Fruit fly (Drosophila melanogaster) whole organism, embryonic: ENCODE data around the gene Ada1-1.
A peak's percentile ranks its signal among the peaks of the same experiment; 100 is the strongest.

Experiments used
- Asciz ChIP-seq: fragments of 200-800 bp; sonication (Bioruptor generic); optimal IDR thresholded peaks from 2 replicates; lab custom pipeline; 2017; ENCODE audit warnings: missing biosample characterization, mild to moderate bottlenecking, missing genetic modification characterization, missing genetic modification reagents
- Atf6 ChIP-seq: fragments of 200-800 bp; sonication (Bioruptor generic); IDR thresholded peaks from 2 replicates; pipeline ENCODE4 v1.3.6; 2022; ENCODE audit warnings: missing biosample characterization, missing genetic modification characterization
- Bteb2 ChIP-seq: fragments of 200-800 bp; sonication (Bioruptor generic); optimal IDR thresholded peaks from 2 replicates; lab custom pipeline; 2016; ENCODE audit warnings: missing biosample characterization, missing genetic modification characterization
- CG10321 ChIP-seq: fragments of 200-800 bp; sonication (Bioruptor generic); IDR thresholded peaks from 2 replicates; pipeline ENCODE4 v1.3.6; 2022; ENCODE audit warnings: missing biosample characterization, missing genetic modification characterization
- CG11560 ChIP-seq: fragments of 200-800 bp; sonication (Bioruptor generic); IDR thresholded peaks from 3 replicates; pipeline ENCODE4 v1.3.6; 2022; ENCODE audit warnings: missing biosample characterization, missing genetic modification characterization
- CG12659 ChIP-seq: fragments of 200-800 bp; sonication (Bioruptor generic); optimal IDR thresholded peaks from 3 replicates; lab custom pipeline; 2017; ENCODE audit warnings: mild to moderate bottlenecking, missing biosample characterization, missing genetic modification reagents, missing genetic modification characterization
- CG17385 ChIP-seq: fragments of 200-800 bp; sonication (Bioruptor generic); optimal IDR thresholded peaks from 3 replicates; lab custom pipeline; 2018; ENCODE audit warnings: missing biosample characterization, mild to moderate bottlenecking, missing genetic modification characterization
- CG17829 ChIP-seq: fragments of 200-800 bp; optimal IDR thresholded peaks from 2 replicates; lab custom pipeline; 2019; ENCODE audit warnings: missing biosample characterization, mild to moderate bottlenecking, missing genetic modification characterization, moderate library complexity
- CG2202 ChIP-seq: fragments of 200-800 bp; sonication (Bioruptor generic); optimal IDR thresholded peaks from 2 replicates; lab custom pipeline; 2018; ENCODE audit warnings: missing biosample characterization, mild to moderate bottlenecking, missing genetic modification characterization
- CG31224 ChIP-seq: fragments of 200-800 bp; sonication (Bioruptor generic); IDR thresholded peaks from 2 replicates; pipeline ENCODE4 v1.3.6; 2022; ENCODE audit warnings: missing biosample characterization, missing genetic modification characterization
- CG31388 ChIP-seq: fragments of 200-800 bp; sonication (Bioruptor generic); optimal IDR thresholded peaks from 2 replicates; lab custom pipeline; 2016; ENCODE audit warnings: missing biosample characterization, missing genetic modification characterization
- CG3281 ChIP-seq: fragments of 200-800 bp; sonication (Bioruptor generic); optimal IDR thresholded peaks from 3 replicates; lab custom pipeline; 2017; ENCODE audit warnings: missing biosample characterization, mild to moderate bottlenecking, missing genetic modification characterization
- CG3407 ChIP-seq: fragments of 200-800 bp; sonication (Bioruptor generic); optimal IDR thresholded peaks from 2 replicates; lab custom pipeline; 2018; ENCODE audit warnings: missing biosample characterization, mild to moderate bottlenecking, missing genetic modification characterization
- CG3995 ChIP-seq: fragments of 200-800 bp; sonication (Bioruptor generic); optimal IDR thresholded peaks from 3 replicates; lab custom pipeline; 2016; ENCODE audit warnings: missing biosample characterization, missing genetic modification characterization
- CG5953 ChIP-seq: fragments of 200-800 bp; sonication (Bioruptor generic); IDR thresholded peaks from 2 replicates; pipeline ENCODE4 v1.3.6; 2022; ENCODE audit warnings: missing biosample characterization, missing genetic modification characterization
- CG6254 ChIP-seq: fragments of 200-800 bp; sonication (Bioruptor generic); optimal IDR thresholded peaks from 3 replicates; lab custom pipeline; 2017; ENCODE audit warnings: mild to moderate bottlenecking, missing biosample characterization, missing genetic modification reagents, missing genetic modification characterization
- CG8944 ChIP-seq: fragments of 200-800 bp; sonication (Bioruptor generic); optimal IDR thresholded peaks from 3 replicates; lab custom pipeline; 2016; ENCODE audit warnings: missing biosample characterization, missing genetic modification characterization
- Dip2 ChIP-seq: fragments of 200-800 bp; sonication (Bioruptor generic); IDR thresholded peaks from 2 replicates; pipeline ENCODE4 v1.3.6; 2022; ENCODE audit warnings: missing biosample characterization, missing genetic modification characterization
- Elba2 ChIP-seq: fragments of 200-800 bp; sonication (Bioruptor generic); optimal IDR thresholded peaks from 3 replicates; lab custom pipeline; 2016; ENCODE audit warnings: missing biosample characterization, missing genetic modification characterization
- Gsc ChIP-seq: fragments of 200-800 bp; sonication (Bioruptor generic); IDR thresholded peaks from 2 replicates; pipeline ENCODE4 v1.3.6; 2022; ENCODE audit warnings: missing biosample characterization, missing genetic modification characterization
- Hsf ChIP-seq: fragments of 200-800 bp; sonication (Bioruptor generic); optimal IDR thresholded peaks from 3 replicates; lab custom pipeline; 2016; ENCODE audit warnings: missing biosample characterization, missing genetic modification characterization
- Max ChIP-seq: fragments of 200-800 bp; sonication (Bioruptor generic); optimal IDR thresholded peaks from 2 replicates; lab custom pipeline; 2016; ENCODE audit warnings: missing biosample characterization, mild to moderate bottlenecking, missing genetic modification characterization
- NC2α ChIP-seq: fragments of 200-800 bp; sonication (Bioruptor generic); optimal IDR thresholded peaks from 2 replicates; lab custom pipeline; 2016; ENCODE audit warnings: missing biosample characterization, missing genetic modification characterization
- Oaz ChIP-seq: fragments of 200-800 bp; sonication (Bioruptor generic); IDR thresholded peaks from 2 replicates; pipeline ENCODE4 v1.3.6; 2022; ENCODE audit warnings: missing biosample characterization, missing genetic modification characterization
- Rx ChIP-seq: fragments of 200-800 bp; sonication (Bioruptor generic); IDR thresholded peaks from 2 replicates; pipeline ENCODE4 v1.3.6; 2022; ENCODE audit warnings: missing biosample characterization, missing genetic modification characterization
- Side ChIP-seq: fragments of 200-800 bp; sonication (Bioruptor generic); optimal IDR thresholded peaks from 2 replicates; lab custom pipeline; 2016; ENCODE audit warnings: missing biosample characterization, missing genetic modification characterization
- Sox100B ChIP-seq: fragments of 200-800 bp; sonication (Bioruptor generic); optimal IDR thresholded peaks from 3 replicates; lab custom pipeline; 2018; ENCODE audit warnings: missing biosample characterization, mild to moderate bottlenecking, missing genetic modification characterization
- al ChIP-seq: fragments of 200-800 bp; sonication (Bioruptor generic); IDR thresholded peaks from 2 replicates; pipeline ENCODE4 v1.3.6; 2022; ENCODE audit warnings: missing biosample characterization, missing genetic modification characterization
- ara ChIP-seq: fragments of 200-800 bp; sonication (Bioruptor generic); IDR thresholded peaks from 2 replicates; pipeline ENCODE4 v1.3.6; 2022; ENCODE audit warnings: missing biosample characterization, missing genetic modification characterization
- caup ChIP-seq: fragments of 200-800 bp; sonication (Bioruptor generic); optimal IDR thresholded peaks from 3 replicates; lab custom pipeline; 2017; ENCODE audit warnings: missing biosample characterization, mild to moderate bottlenecking, missing genetic modification characterization, moderate library complexity; ENCODE audit not compliant: severe bottlenecking
- chinmo ChIP-seq: fragments of 200-800 bp; sonication (Bioruptor generic); IDR thresholded peaks from 4 replicates; pipeline ENCODE4 v1.3.6; 2022; ENCODE audit warnings: missing biosample characterization, missing genetic modification characterization; ENCODE audit not compliant: partially characterized antibody
- chn ChIP-seq: fragments of 200-800 bp; sonication (Bioruptor generic); optimal IDR thresholded peaks from 2 replicates; lab custom pipeline; 2016; ENCODE audit warnings: missing biosample characterization, missing genetic modification characterization
- fd64A ChIP-seq: fragments of 200-800 bp; sonication (Bioruptor generic); optimal IDR thresholded peaks from 3 replicates; lab custom pipeline; 2018; ENCODE audit warnings: missing biosample characterization, mild to moderate bottlenecking, missing genetic modification characterization
- gce ChIP-seq: fragments of 200-800 bp; sonication (Bioruptor generic); IDR thresholded peaks from 3 replicates; pipeline ENCODE4 v1.3.6; 2022; ENCODE audit warnings: missing biosample characterization, missing genetic modification characterization
- gfzf ChIP-seq: fragments of 200-800 bp; sonication (Bioruptor generic); optimal IDR thresholded peaks from 2 replicates; lab custom pipeline; 2016; ENCODE audit warnings: missing biosample characterization, mild to moderate bottlenecking, missing genetic modification characterization, moderate library complexity
- gro ChIP-seq: fragments of 200-800 bp; sonication (Bioruptor generic); optimal IDR thresholded peaks from 2 replicates; lab custom pipeline; 2016; ENCODE audit warnings: missing biosample characterization, missing genetic modification characterization
- jumu ChIP-seq: fragments of 200-800 bp; sonication (Bioruptor generic); optimal IDR thresholded peaks from 3 replicates; lab custom pipeline; 2016; ENCODE audit warnings: missing biosample characterization, missing genetic modification characterization
- ken ChIP-seq: fragments of 200-800 bp; sonication (Bioruptor generic); IDR thresholded peaks from 3 replicates; pipeline ENCODE4 v1.3.6; 2022; ENCODE audit warnings: missing biosample characterization, missing genetic modification characterization
- mirr ChIP-seq: fragments of 200-800 bp; sonication (Bioruptor generic); optimal IDR thresholded peaks from 3 replicates; lab custom pipeline; 2018; ENCODE audit warnings: missing biosample characterization, mild to moderate bottlenecking, missing genetic modification characterization
- nau ChIP-seq: fragments of 200-800 bp; sonication (Bioruptor generic); optimal IDR thresholded peaks from 3 replicates; lab custom pipeline; 2017; ENCODE audit warnings: missing biosample characterization, mild to moderate bottlenecking, missing genetic modification characterization, missing genetic modification reagents
- pb ChIP-seq: fragments of 200-800 bp; sonication (Bioruptor generic); optimal IDR thresholded peaks from 3 replicates; lab custom pipeline; 2016; ENCODE audit warnings: missing biosample characterization, missing genetic modification characterization
- phol ChIP-seq: fragments of 200-800 bp; sonication (Bioruptor generic); optimal IDR thresholded peaks from 3 replicates; lab custom pipeline; 2018; ENCODE audit warnings: missing biosample characterization, mild to moderate bottlenecking, missing genetic modification characterization, moderate library complexity
- ro ChIP-seq: fragments of 200-800 bp; sonication (Bioruptor generic); IDR thresholded peaks from 2 replicates; pipeline ENCODE4 v1.3.6; 2022; ENCODE audit warnings: missing biosample characterization, missing genetic modification characterization
- salm ChIP-seq: fragments of 200-800 bp; sonication (Bioruptor generic); optimal IDR thresholded peaks from 2 replicates; lab custom pipeline; 2018; ENCODE audit warnings: missing biosample characterization, mild to moderate bottlenecking, missing genetic modification characterization
- sim ChIP-seq: fragments of 200-800 bp; sonication (Bioruptor generic); IDR thresholded peaks from 2 replicates; pipeline ENCODE4 v1.3.6; 2022; ENCODE audit warnings: missing biosample characterization, missing genetic modification characterization
- slp2 ChIP-seq: fragments of 200-800 bp; sonication (Bioruptor generic); optimal IDR thresholded peaks from 2 replicates; lab custom pipeline; 2016; ENCODE audit warnings: missing biosample characterization, missing genetic modification characterization
- sna ChIP-seq: fragments of 200-800 bp; sonication (Bioruptor generic); IDR thresholded peaks from 2 replicates; pipeline ENCODE4 v1.3.6; 2022; ENCODE audit warnings: missing biosample characterization, missing genetic modification characterization; ENCODE audit not compliant: partially characterized antibody
- so ChIP-seq: fragments of 200-800 bp; sonication (Bioruptor generic); IDR thresholded peaks from 3 replicates; pipeline ENCODE4 v1.3.6; 2022; ENCODE audit warnings: missing biosample characterization, missing genetic modification characterization
- sug ChIP-seq: fragments of 200-800 bp; optimal IDR thresholded peaks from 2 replicates; lab custom pipeline; 2019; ENCODE audit warnings: missing biosample characterization, mild to moderate bottlenecking, missing genetic modification characterization, moderate library complexity
- tgo ChIP-seq: fragments of 200-800 bp; sonication (Bioruptor generic); IDR thresholded peaks from 3 replicates; pipeline ENCODE4 v1.3.6; 2022; ENCODE audit warnings: missing biosample characterization, missing genetic modification characterization
- ttk ChIP-seq: fragments of 200-800 bp; sonication (Bioruptor generic); IDR thresholded peaks from 2 replicates; pipeline ENCODE4 v2.1.2; 2022; ENCODE audit warnings: missing biosample characterization, missing genetic modification characterization
- twi ChIP-seq: fragments of 200-800 bp; optimal IDR thresholded peaks from 2 replicates; lab custom pipeline; 2019; ENCODE audit warnings: missing biosample characterization, mild to moderate bottlenecking, missing genetic modification characterization, moderate library complexity
- wor ChIP-seq: fragments of 200-800 bp; sonication (Bioruptor generic); IDR thresholded peaks from 2 replicates; pipeline ENCODE4 v1.3.6; 2022; ENCODE audit warnings: missing biosample characterization, missing genetic modification characterization

Gene Ada1-1

DNA sequence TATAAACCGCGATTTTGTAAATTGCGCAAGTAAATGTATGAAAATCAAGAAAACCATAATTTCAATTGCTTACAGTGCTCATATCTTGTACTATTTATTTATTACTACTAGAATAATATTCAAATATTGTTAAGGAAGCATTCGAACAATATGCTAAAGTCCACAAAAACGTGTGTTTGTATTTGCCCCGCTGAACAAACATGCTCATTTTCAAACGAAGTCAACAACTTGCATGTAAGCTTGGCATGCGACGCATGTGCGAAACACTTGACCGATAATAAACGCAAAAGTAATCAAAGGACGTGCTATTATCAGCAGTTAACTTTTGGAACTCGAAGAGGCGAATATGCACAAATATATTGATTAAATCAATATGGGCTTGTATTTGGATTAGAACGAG, 24.6 kb downstream of the Ada1-1 start (continued):
- TF ChIP-seq sna (GFP tag; lab: Robert Waterston, UW) (no peak), pb (GFP tag; lab: Kevin White, UChicago) (no peak), CG12659 (GFP tag; lab: Kevin White, UChicago) (peak; percentile 83), twi (tag; lab: Kevin White, UChicago) (peak; percentile 19), jumu (GFP tag; lab: Kevin White, UChicago) (no peak), CG17385 (GFP tag; lab: Kevin White, UChicago) (peak; percentile 28), caup (GFP tag; lab: Kevin White, UChicago) (peak; percentile 85), ken (GFP tag; lab: Robert Waterston, UW) (no peak), CG6254 (GFP tag; lab: Kevin White, UChicago) (peak; percentile 39), CG5953 (GFP tag; lab: Robert Waterston, UW) (no peak), Bteb2 (peak; percentile 33), fd64A (peak; percentile 84), sug (tag; lab: Kevin White, UChicago) (no peak), Max (GFP tag; lab: Kevin White, UChicago) (peak; percentile 48), Gsc (GFP tag; lab: Robert Waterston, UW) (no peak), CG10321 (GFP tag; lab: Robert Waterston, UW) (no peak; the same call in 1 of the 2 replicates), chn (no peak), nau (GFP tag; lab: Kevin White, UChicago) (no peak), tgo (GFP tag; lab: Robert Waterston, UW) (no peak), Sox100B (no peak), Dip2 (GFP tag; lab: Robert Waterston, UW) (no peak), Asciz (GFP tag; lab: Kevin White, UChicago) (peak; percentile 78), CG8944 (peak; percentile 36), Elba2 (no peak), phol (tag; lab: Kevin White, UChicago) (no peak), CG31388 (GFP tag; lab: Kevin White, UChicago) (no peak), so (peak; percentile 7; the same call in 2 of the 3 replicates), ara (peak; percentile 19; the same call in 1 of the 2 replicates), Hsf (GFP tag; lab: Kevin White, UChicago) (peak; percentile 37), gro (peak; percentile 25), Side (no peak), Atf6 (GFP tag; lab: Robert Waterston, UW) (peak; percentile 83), wor (GFP tag; lab: Robert Waterston, UW) (no peak), gce (GFP tag; lab: Robert Waterston, UW) (no peak), ttk (GFP tag; lab: Robert Waterston, UW) (no peak), CG3407 (GFP tag; lab: Kevin White, UChicago) (peak; percentile 87), sim (GFP tag; lab: Robert Waterston, UW) (no peak), CG31224 (GFP tag; lab: Robert Waterston, UW) (no peak), Oaz (no peak), CG3995 (GFP tag; lab: Kevin White, UChicago) (no peak), chinmo (GFP tag; lab: Robert Waterston, UW) (no peak), Rx (GFP tag; lab: Robert Waterston, UW) (no peak), ro (GFP tag; lab: Robert Waterston, UW) (no peak), CG17829 (tag; lab: Kevin White, UChicago) (no peak), mirr (peak; percentile 27), slp2 (no peak), CG11560 (tag; lab: Robert Waterston, UW) (no peak), gfzf (GFP tag; lab: Kevin White, UChicago) (no peak), al (GFP tag; lab: Robert Waterston, UW) (no peak), NC2α (peak; percentile 6), CG2202 (tag; lab: Kevin White, UChicago) (peak; percentile 76), salm (tag; lab: Kevin White, UChicago) (peak; percentile 9), CG3281 (peak; percentile 80)
